Fruit fly (Drosophila melanogaster): ENCODE results near the gene Ugt304A1.

The Ugt304A1 gene

dm6 chr3R:11219883-11220282, 44.7 kb upstream of the Ugt304A1 start, which contains the start of gene CG6689 (continued):
- TF ChIP-seq hbn (GFP tag; IDR thresholded peaks at IDR 0.05; ENCODE audit: partially characterized antibody) (no peak), nom (GFP tag; optimal IDR thresholded peaks at IDR 0.05) (peak; percentile 3), Camta (GFP tag; optimal IDR thresholded peaks at IDR 0.05) (no peak), sim (GFP tag; IDR thresholded peaks at IDR 0.05) (no peak), Mad (GFP tag; optimal IDR thresholded peaks at IDR 0.05) (no peak), Doc2 (GFP tag; IDR thresholded peaks at IDR 0.05) (no peak), CG7839 (tag; optimal IDR thresholded peaks at IDR 0.05) (no peak), CG10654 (GFP tag; optimal IDR thresholded peaks at IDR 0.05) (no peak), CG18476 (GFP tag; optimal IDR thresholded peaks at IDR 0.05) (no peak), CG1233 (GFP tag; optimal IDR thresholded peaks at IDR 0.05) (no peak), CG11696 (GFP tag; IDR thresholded peaks at IDR 0.05) (no peak), B-H1 (GFP tag; IDR thresholded peaks at IDR 0.05) (no peak), Hr51 (GFP tag; optimal IDR thresholded peaks at IDR 0.05) (no peak), trem (tag; optimal IDR thresholded peaks at IDR 0.05) (peak; percentile 56), CG8388 (GFP tag; optimal IDR thresholded peaks at IDR 0.05) (peak; percentile 24), tup (GFP tag; optimal IDR thresholded peaks at IDR 0.05) (no peak), CG4404 (GFP tag; IDR thresholded peaks at IDR 0.05) (no peak), Ptx1 (GFP tag; IDR thresholded peaks at IDR 0.05) (no peak), az2 (GFP tag; optimal IDR thresholded peaks at IDR 0.05) (no peak), CG17802 (tag; optimal IDR thresholded peaks at IDR 0.05) (no peak), hth (optimal IDR thresholded peaks at IDR 0.05) (no peak), sima (GFP tag; optimal IDR thresholded peaks at IDR 0.05) (no peak), ro (GFP tag; IDR thresholded peaks at IDR 0.05) (no peak), CG3163 (GFP tag; optimal IDR thresholded peaks at IDR 0.05) (no peak), E2f1 (GFP tag; IDR thresholded peaks at IDR 0.05) (no peak), CG10366 (GFP tag; IDR thresholded peaks at IDR 0.05) (no peak), usp (GFP tag; optimal IDR thresholded peaks at IDR 0.05) (no peak), aop (GFP tag; IDR thresholded peaks at IDR 0.05) (no peak), phol (tag; optimal IDR thresholded peaks at IDR 0.05) (peak; percentile 28), sr (GFP tag; IDR thresholded peaks at IDR 0.05) (no peak), CG31224 (GFP tag; IDR thresholded peaks at IDR 0.05) (no peak), NC2α (GFP tag; optimal IDR thresholded peaks at IDR 0.05) (no peak), CG5953 (GFP tag; IDR thresholded peaks at IDR 0.05) (no peak), Dref (GFP tag; IDR thresholded peaks at IDR 0.05) (no peak), yki (optimal IDR thresholded peaks at IDR 0.05) (no peak), jumu (GFP tag; optimal IDR thresholded peaks at IDR 0.05) (peak; percentile 23), dati (GFP tag; IDR thresholded peaks at IDR 0.05) (no peak), Dad (GFP tag; optimal IDR thresholded peaks at IDR 0.05) (no peak), Antp (GFP tag; optimal IDR thresholded peaks at IDR 0.05) (no peak), CG10959 (GFP tag; IDR thresholded peaks at IDR 0.05) (no peak), pb (GFP tag; optimal IDR thresholded peaks at IDR 0.05) (no peak), repo (GFP tag; optimal IDR thresholded peaks at IDR 0.05) (no peak), salm (tag; optimal IDR thresholded peaks at IDR 0.05) (no peak), CG14050 (GFP tag; IDR thresholded peaks at IDR 0.05) (no peak), z (GFP tag; IDR thresholded peaks at IDR 0.05) (no peak), Lhr (GFP tag; optimal IDR thresholded peaks at IDR 0.05) (no peak), ind (GFP tag; optimal IDR thresholded peaks at IDR 0.05) (no peak), MESR4 (GFP tag; optimal IDR thresholded peaks at IDR 0.05) (peak; percentile 87), Mrtf (GFP tag; IDR thresholded peaks at IDR 0.05) (no peak), cwo (GFP tag; optimal IDR thresholded peaks at IDR 0.05) (no peak), Dll (GFP tag; IDR thresholded peaks at IDR 0.05; ENCODE audit: partially characterized antibody) (no peak), CG34224 (GFP tag; IDR thresholded peaks at IDR 0.05; ENCODE audit: partially characterized antibody) (no peak), cato (GFP tag; optimal IDR thresholded peaks at IDR 0.05; ENCODE audit: borderline replicate concordance) (no peak), Ssrp (tag; optimal IDR thresholded peaks at IDR 0.05) (no peak)
